Worm (Caenorhabditis elegans): ENCODE measurements around the gene T05C12.9.

DNA sequence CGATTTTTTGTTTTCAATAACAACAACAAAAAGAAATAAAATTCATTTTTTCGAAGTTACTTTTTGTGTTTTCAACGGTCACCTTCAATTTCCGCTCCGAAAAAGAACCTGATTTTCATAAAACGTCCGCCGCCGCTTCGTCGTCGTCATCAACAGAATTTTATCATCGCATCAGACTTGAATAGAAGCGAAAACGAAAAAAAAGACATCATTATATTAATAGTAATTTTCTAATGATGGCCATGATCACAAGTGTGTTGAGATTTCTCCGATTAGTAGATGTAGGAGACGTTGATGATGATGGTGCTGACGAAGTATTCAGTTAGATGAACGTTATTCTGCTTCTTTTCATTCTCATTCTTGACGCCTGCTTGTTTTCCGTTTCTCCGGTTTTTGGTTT is 30.9 kb upstream of the T05C12.9 start:
- TF ChIP-seq rec-8 (tag; optimal IDR thresholded peaks at IDR 0.05), result no peak
- TF ChIP-seq snpc-1.1 (tag; optimal IDR thresholded peaks at IDR 0.05; ENCODE audit: insufficient read depth), result no peak
- TF ChIP-seq nfya-1 (tag; optimal IDR thresholded peaks at IDR 0.05; ENCODE audit: borderline replicate concordance, insufficient read depth), result no peak
- TF ChIP-seq ztf-26 (tag; optimal IDR thresholded peaks at IDR 0.05), result no peak
- no peak for TF ChIP-seq snpc-4 (GFP tag; optimal IDR thresholded peaks at IDR 0.05)
- no peak for TF ChIP-seq snpc-4 (tag; optimal IDR thresholded peaks at IDR 0.05)
- no peak for TF ChIP-seq hmg-1.2 (GFP tag; IDR thresholded peaks at IDR 0.05)
- TF ChIP-seq pha-4 (tag; optimal IDR thresholded peaks at IDR 0.05), result no peak
- no peak for TF ChIP-seq ceh-79 (tag; optimal IDR thresholded peaks at IDR 0.05)
- TF ChIP-seq unc-62 (GFP tag; optimal IDR thresholded peaks at IDR 0.05), result no peak
- no peak for TF ChIP-seq efl-1 (GFP tag; optimal IDR thresholded peaks at IDR 0.05)

Data from whole organism, young adult.